Fruit fly (Drosophila melanogaster) ovary, adult (tissue): ENCODE measurements around the gene Cbp80.

Source experiments
- CG17801 ChIP-seq: fragments of 200-800 bp; optimal IDR thresholded peaks from 2 replicates; lab custom pipeline; 2019; ENCODE audit warnings: missing biosample characterization, mild to moderate bottlenecking, missing genetic modification characterization, moderate library complexity; ENCODE audit not compliant: partially characterized antibody

The Cbp80 gene

dm6 chrX:4635856-4636486 lies 13.8 kb upstream of the Cbp80 start, which contains the start of the genes Alms1a and pon:
Alms1a (minus strand) TSS chrX:4636004.
pon (plus strand) TSS chrX:4636318.
- TF ChIP-seq CG17801, result no peak

dm6 chrX:4643887-4644286 lies 5.9 kb upstream of the Cbp80 start, which contains the start of gene CG3081:
CG3081 (minus strand) TSS chrX:4643987.
- TF ChIP-seq CG17801, result no peak

dm6 chrX:4644768-4645167 lies 5.0 kb upstream of the Cbp80 start, which contains the start of gene CG3062:
CG3062 (minus strand) TSS chrX:4644868.
- no peak for TF ChIP-seq CG17801

- peak; percentile 3 for TF ChIP-seq CG17801
These were observed 2.3 kb upstream of the Cbp80 start, which contains the start of the genes HLH4C and mRpL30 for dm6 chrX:4647316-4648046. HLH4C (minus strand) TSS chrX:4647414. mRpL30 (plus strand) TSS chrX:4647871.

dm6 chrX:4654397-4654796 lies 4.6 kb downstream of the Cbp80 start, which contains the start of gene CG15473:
CG15473 (minus strand) TSS chrX:4654497.
- TF ChIP-seq CG17801, result no peak

- peak; percentile 59 for TF ChIP-seq CG17801
These were observed 8.1 kb downstream of the Cbp80 start for dm6 chrX:4657896-4658295.

- TF ChIP-seq CG17801, result peak; percentile 15
These were observed 10.9 kb downstream of the Cbp80 start for dm6 chrX:4660642-4661252.

- TF ChIP-seq CG17801, result no peak
These were observed 14.3 kb downstream of the Cbp80 start for dm6 chrX:4664107-4664506.

- peak; percentile 91 for TF ChIP-seq CG17801
These were observed 17.0 kb downstream of the Cbp80 start, which contains the start of gene CG3009 for dm6 chrX:4666650-4667360. CG3009 (minus strand) TSS chrX:4666700.

- TF ChIP-seq CG17801, result no peak
These were observed 19.6 kb downstream of the Cbp80 start for dm6 chrX:4669438-4669837.

- no peak for TF ChIP-seq CG17801
These were observed 21.4 kb downstream of the Cbp80 start for dm6 chrX:4671194-4671626.

- peak; percentile 5 for TF ChIP-seq CG17801
These were observed 25.2 kb downstream of the Cbp80 start for dm6 chrX:4675054-4675453.

dm6 chrX:4677427-4677826 lies 27.6 kb downstream of the Cbp80 start:
- TF ChIP-seq CG17801, result no peak

dm6 chrX:4678146-4678912 lies 28.5 kb downstream of the Cbp80 start:
- TF ChIP-seq CG17801, result no peak

dm6 chrX:4678913-4679812 lies 29.3 kb downstream of the Cbp80 start, which contains the start of gene fzr:
fzr (minus strand) TSS chrX:4679537.
- no peak for TF ChIP-seq CG17801
